Worm (Caenorhabditis elegans) whole organism, midembryonic: Measurements from ENCODE around the gene F07C4.11.

Source experiments
- T22C8.4 ChIP-seq: fragments of 200-800 bp; sonication (Bioruptor generic); IDR thresholded peaks from 2 replicates; pipeline ENCODE4 v1.3.6; 2022; ENCODE audit warnings: missing genetic modification characterization, missing compliant biosample characterization
- cog-1 ChIP-seq: sonication (generic microtip); optimal IDR thresholded peaks from 2 replicates; lab custom pipeline; 2016; ENCODE audit warnings: missing genetic modification characterization, missing compliant biosample characterization
- flt-1 ChIP-seq: fragments of 200-800 bp; sonication (Bioruptor generic); IDR thresholded peaks from 2 replicates; pipeline ENCODE4 v1.3.6; 2022; ENCODE audit warnings: missing genetic modification characterization, missing compliant biosample characterization
- klf-2 ChIP-seq: fragments of 200-800 bp; sonication (Bioruptor generic); conservative IDR thresholded peaks from 2 replicates; pipeline ENCODE4 v1.3.6; 2022; ENCODE audit warnings: missing genetic modification reagents, missing genetic modification characterization, missing compliant biosample characterization
- med-1 ChIP-seq: sonication (generic microtip); optimal IDR thresholded peaks from 2 replicates; lab custom pipeline; 2017; ENCODE audit warnings: missing genetic modification characterization, mild to moderate bottlenecking, missing compliant biosample characterization, antibody characterized with exemption, missing genetic modification reagents; ENCODE audit not compliant: insufficient read depth
- ref-1 ChIP-seq: fragments of 200-800 bp; sonication (Bioruptor generic); conservative IDR thresholded peaks from 2 replicates; pipeline ENCODE4 v1.3.6; 2022; ENCODE audit warnings: missing genetic modification reagents, missing genetic modification characterization, missing compliant biosample characterization
- tab-1 ChIP-seq: fragments of 200-800 bp; sonication (Bioruptor generic); IDR thresholded peaks from 2 replicates; pipeline ENCODE4 v1.3.6; 2022; ENCODE audit warnings: missing genetic modification characterization, missing compliant biosample characterization
- ztf-23 ChIP-seq: fragments of 200-800 bp; sonication (Bioruptor generic); IDR thresholded peaks from 2 replicates; pipeline ENCODE4 v1.3.6; 2022; ENCODE audit warnings: missing genetic modification reagents, missing genetic modification characterization, missing compliant biosample characterization
- ztf-29 ChIP-seq: fragments of 200-800 bp; sonication (Bioruptor generic); IDR thresholded peaks from 2 replicates; pipeline ENCODE4 v1.3.6; 2022; ENCODE audit warnings: missing genetic modification reagents, missing genetic modification characterization, missing compliant biosample characterization

The F07C4.11 gene

DNA sequence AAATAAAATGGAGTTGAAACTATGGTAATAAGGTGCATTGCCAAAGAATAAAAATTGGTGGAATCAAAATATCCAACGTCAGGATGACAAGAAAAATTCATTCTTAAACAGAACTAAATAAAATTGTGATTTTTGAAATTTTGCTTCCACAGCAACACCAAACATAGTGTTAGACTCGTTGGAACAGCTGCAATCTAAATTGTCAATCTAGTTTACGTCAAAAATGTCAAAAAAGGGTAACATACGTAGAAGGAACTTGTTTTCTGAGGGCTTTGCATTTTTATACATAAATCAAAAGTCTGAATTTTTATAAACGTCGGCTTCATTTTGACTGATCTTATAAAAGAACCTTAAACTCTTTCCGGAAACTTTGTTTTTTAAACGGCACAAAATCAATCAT lies 10.3 kb upstream of the F07C4.11 start, which contains the start of gene srh-200:
Gene srh-200 (minus strand): TSS at position 101 of the 400 bp plus-strand sequence.
- TF ChIP-seq ztf-29 (GFP tag; lab: Robert Waterston, UW) (no peak), klf-2 (no peak)

DNA sequence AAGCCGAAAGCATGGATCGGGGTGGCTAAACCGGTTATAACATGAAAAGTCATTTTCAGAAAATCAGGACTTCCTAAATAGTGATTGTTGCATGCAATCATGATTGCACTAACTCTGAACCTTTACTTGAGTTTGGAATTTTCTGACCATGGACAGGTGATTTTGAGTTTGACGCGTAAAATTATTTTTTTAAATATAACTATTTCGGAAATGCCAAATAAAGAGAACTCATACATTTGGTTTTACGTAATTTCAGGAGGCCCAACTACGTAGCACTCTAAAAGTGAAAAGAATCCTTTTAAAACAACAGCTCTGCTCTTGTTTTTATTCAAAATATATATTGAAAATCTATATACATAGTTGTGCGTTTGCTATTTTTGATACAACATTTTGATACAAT lies 8.4 kb upstream of the F07C4.11 start, which contains the start of gene srh-234:
Gene srh-234 (minus strand): TSS at position 101 of the 400 bp plus-strand sequence.
- TF ChIP-seq ztf-23 (GFP tag; lab: Robert Waterston, UW) (no peak), flt-1 (no peak), klf-2 (no peak), med-1 (GFP tag; lab: Kevin White, UChicago) (no peak)

- no peak for TF ChIP-seq med-1 (GFP tag; lab: Kevin White, UChicago)
- no peak for TF ChIP-seq ztf-23 (GFP tag; lab: Robert Waterston, UW)
- no peak for TF ChIP-seq ztf-29 (GFP tag; lab: Robert Waterston, UW)
- TF ChIP-seq ref-1: no peak
- TF ChIP-seq flt-1: no peak
- no peak for TF ChIP-seq cog-1 (tag; lab: Kevin White, UChicago)
- no peak for TF ChIP-seq tab-1
- no peak for TF ChIP-seq klf-2
- TF ChIP-seq T22C8.4 (GFP tag; lab: Robert Waterston, UW): no peak
Measured at ce11 chrV:7649963-7650362, 6.6 kb upstream of the F07C4.11 start.

DNA sequence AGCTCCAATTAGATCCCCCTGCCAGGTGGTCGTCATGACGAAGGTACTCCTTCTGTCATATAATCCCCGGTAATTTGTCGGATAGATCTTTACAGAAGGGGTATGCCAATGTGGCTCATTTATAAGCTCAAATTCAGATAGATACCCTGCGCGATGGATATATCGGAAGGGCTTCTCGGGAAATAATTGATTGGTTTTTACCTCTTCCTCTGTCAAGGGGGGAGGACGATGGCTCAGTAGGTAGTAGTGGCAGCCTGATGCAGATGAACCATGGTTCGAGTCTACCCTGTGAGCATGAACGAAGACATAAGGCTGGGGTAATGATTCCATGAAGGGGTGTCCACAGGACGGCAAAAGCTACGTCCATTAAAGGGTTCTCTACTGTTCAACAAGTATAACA lies 3.8 kb upstream of the F07C4.11 start:
- TF ChIP-seq T22C8.4 (GFP tag; lab: Robert Waterston, UW) (no peak), cog-1 (tag; lab: Kevin White, UChicago) (no peak), ztf-23 (GFP tag; lab: Robert Waterston, UW) (no peak), tab-1 (no peak), flt-1 (no peak), med-1 (GFP tag; lab: Kevin White, UChicago) (no peak), ztf-29 (GFP tag; lab: Robert Waterston, UW) (no peak), klf-2 (no peak), ref-1 (no peak)

DNA sequence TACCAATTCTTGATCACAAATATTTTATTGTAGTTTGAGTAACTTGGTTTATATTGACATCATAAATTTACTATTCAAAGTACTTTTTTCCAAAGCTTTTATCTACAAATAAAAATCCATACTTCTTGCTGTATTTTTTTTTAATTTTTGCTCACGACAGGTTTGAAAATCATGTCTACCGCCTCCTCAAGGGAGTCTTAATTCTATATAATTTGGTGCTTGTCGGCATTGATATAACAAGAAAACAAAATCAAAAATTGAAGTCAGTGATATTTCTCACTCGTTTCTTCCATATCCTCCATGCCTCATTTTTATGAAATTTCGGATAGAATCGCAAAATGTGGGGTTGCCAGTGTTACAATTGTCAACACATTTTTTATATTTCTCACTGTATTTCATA lies 2.1 kb upstream of the F07C4.11 start, which contains the start of gene str-47:
Gene str-47 (plus strand): TSS at position 301 of the 400 bp plus-strand sequence.
- TF ChIP-seq flt-1: no peak
- TF ChIP-seq T22C8.4 (GFP tag; lab: Robert Waterston, UW): no peak
- no peak for TF ChIP-seq tab-1
- no peak for TF ChIP-seq klf-2
- no peak for TF ChIP-seq ref-1
- TF ChIP-seq cog-1 (tag; lab: Kevin White, UChicago): no peak
- no peak for TF ChIP-seq ztf-23 (GFP tag; lab: Robert Waterston, UW)
- TF ChIP-seq med-1 (GFP tag; lab: Kevin White, UChicago): no peak
- TF ChIP-seq ztf-29 (GFP tag; lab: Robert Waterston, UW): no peak

DNA sequence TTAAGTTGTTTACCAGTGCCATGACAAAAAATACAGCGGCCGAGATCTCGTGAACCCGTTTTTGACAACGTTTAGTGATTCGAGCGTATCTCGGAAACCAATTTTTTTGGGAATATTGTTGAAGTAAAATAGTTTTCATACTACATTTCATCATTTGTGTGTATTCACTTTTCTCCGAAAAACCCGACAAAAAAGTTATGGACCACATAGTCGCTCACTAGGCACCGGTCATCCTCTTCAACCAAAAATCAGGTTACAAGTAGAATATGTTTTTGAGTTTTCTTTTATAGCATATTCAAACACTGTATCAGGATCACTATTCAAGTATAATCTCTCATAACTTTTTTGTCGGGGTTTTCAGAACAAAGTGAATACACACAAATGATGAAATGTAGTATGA lies 1.6 kb downstream of the F07C4.11 start:
- no peak for TF ChIP-seq ref-1
- TF ChIP-seq ztf-23 (GFP tag; lab: Robert Waterston, UW): no peak
- TF ChIP-seq med-1 (GFP tag; lab: Kevin White, UChicago): no peak

ce11 chrV:7639787-7640186 lies 3.5 kb downstream of the F07C4.11 start, which contains the start of gene F07C4.10:
F07C4.10 (minus strand) TSS chrV:7639887.
- no peak for TF ChIP-seq ztf-29 (GFP tag; lab: Robert Waterston, UW)
- TF ChIP-seq tab-1: no peak
- no peak for TF ChIP-seq flt-1
- TF ChIP-seq T22C8.4 (GFP tag; lab: Robert Waterston, UW): no peak
- no peak for TF ChIP-seq cog-1 (tag; lab: Kevin White, UChicago)
- no peak for TF ChIP-seq klf-2
- no peak for TF ChIP-seq ref-1
- no peak for TF ChIP-seq ztf-23 (GFP tag; lab: Robert Waterston, UW)
- TF ChIP-seq med-1 (GFP tag; lab: Kevin White, UChicago): no peak

DNA sequence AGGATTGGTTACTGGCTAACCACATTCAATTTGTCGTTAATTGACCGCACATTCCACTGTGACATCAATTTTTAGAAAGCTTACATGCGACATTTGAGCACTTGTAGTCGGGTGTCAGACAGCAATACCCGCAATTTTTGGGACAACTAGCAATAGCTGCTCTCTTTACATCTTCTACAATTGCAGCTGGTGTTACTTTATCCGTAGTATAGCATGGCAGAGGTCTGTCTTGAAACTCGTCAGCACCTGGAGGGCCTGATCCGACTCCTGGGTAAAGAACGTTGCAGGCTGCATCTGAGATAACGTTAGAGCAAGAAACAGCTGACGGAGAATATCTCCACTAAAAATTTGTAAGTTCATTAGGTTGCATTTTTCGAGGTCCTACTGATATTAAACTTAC lies 4.0 kb downstream of the F07C4.11 start:
- no peak for TF ChIP-seq tab-1
- no peak for TF ChIP-seq ztf-29 (GFP tag; lab: Robert Waterston, UW)
- TF ChIP-seq ztf-23 (GFP tag; lab: Robert Waterston, UW): no peak
- no peak for TF ChIP-seq ref-1
- TF ChIP-seq T22C8.4 (GFP tag; lab: Robert Waterston, UW): no peak
- TF ChIP-seq cog-1 (tag; lab: Kevin White, UChicago): no peak
- TF ChIP-seq flt-1: no peak
- no peak for TF ChIP-seq klf-2
- TF ChIP-seq med-1 (GFP tag; lab: Kevin White, UChicago): no peak

- TF ChIP-seq ref-1 (no peak), ztf-29 (GFP tag; lab: Robert Waterston, UW) (no peak), cog-1 (tag; lab: Kevin White, UChicago) (no peak), T22C8.4 (GFP tag; lab: Robert Waterston, UW) (no peak), flt-1 (no peak), tab-1 (no peak), med-1 (GFP tag; lab: Kevin White, UChicago) (no peak), klf-2 (no peak), ztf-23 (GFP tag; lab: Robert Waterston, UW) (no peak)
Measured at ce11 chrV:7637801-7638200, 5.5 kb downstream of the F07C4.11 start, which contains the start of gene clec-45. clec-45 (plus strand) TSS chrV:7638101.

DNA sequence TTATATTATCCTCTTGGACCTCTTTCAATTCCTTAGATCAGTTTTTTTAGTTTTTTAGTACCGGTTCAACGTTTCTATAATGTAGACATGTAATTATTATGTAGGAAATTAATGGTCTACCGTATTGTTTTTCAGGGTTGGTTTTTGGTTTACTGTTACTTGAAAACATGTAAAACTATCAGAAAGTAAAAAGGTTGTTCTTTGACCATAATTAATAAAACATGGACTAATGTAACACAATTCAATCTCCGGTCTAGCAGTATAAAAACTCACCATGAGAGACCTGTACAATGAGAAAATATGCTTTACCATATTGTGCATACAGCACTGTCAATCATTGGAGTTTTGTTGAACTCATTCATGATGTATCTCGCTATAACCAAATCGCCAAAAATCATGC lies 7.8 kb downstream of the F07C4.11 start, which contains the start of gene srd-29:
Gene srd-29 (plus strand): TSS at position 301 of the 400 bp plus-strand sequence.
- TF ChIP-seq klf-2: no peak
- no peak for TF ChIP-seq ztf-23 (GFP tag; lab: Robert Waterston, UW)
- no peak for TF ChIP-seq T22C8.4 (GFP tag; lab: Robert Waterston, UW)
- no peak for TF ChIP-seq med-1 (GFP tag; lab: Kevin White, UChicago)
- no peak for TF ChIP-seq ref-1
- TF ChIP-seq ztf-29 (GFP tag; lab: Robert Waterston, UW): no peak
- no peak for TF ChIP-seq cog-1 (tag; lab: Kevin White, UChicago)
- no peak for TF ChIP-seq flt-1
- no peak for TF ChIP-seq tab-1
